Fruit fly (Drosophila melanogaster) S2 (cell line): ENCODE measurements around the gene kz.

Source experiments
- CG8478 ChIP-seq: fragments of >200 bp; optimal IDR thresholded peaks from 2 replicates; lab custom pipeline; 2018
- CTCF ChIP-seq, 2 experiments: fragments of >200 bp; optimal IDR thresholded peaks; 2 replicates each; lab custom pipeline; 2018

DNA sequence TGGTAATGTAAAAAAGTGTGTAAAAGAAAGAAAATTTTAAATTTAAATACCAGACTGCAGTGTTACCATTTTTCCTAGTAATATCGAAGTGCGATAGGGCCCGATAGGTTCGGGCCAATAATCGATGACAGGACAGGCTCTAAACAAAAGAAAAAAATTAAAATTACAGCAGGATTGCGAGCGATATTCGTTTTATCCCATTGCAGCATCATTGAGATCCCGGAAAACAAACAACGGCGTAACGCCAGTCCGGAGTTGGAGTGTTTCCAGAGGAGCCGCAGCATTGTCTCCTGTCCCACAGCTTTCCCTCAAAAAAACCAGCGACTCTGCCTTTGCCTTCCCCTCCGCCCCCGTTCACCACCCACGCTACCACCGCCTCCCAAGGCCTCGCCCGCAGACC, 16.7 kb downstream of the kz start, which contains the start of gene pcx:
- TF ChIP-seq CG8478 = no peak
- TF ChIP-seq CTCF (optimal IDR thresholded peaks at IDR 0.05; lab: Kevin White, UChicago) = no peak
